Worm (Caenorhabditis elegans) whole organism, early embryonic: Measurements from ENCODE around the gene C54F6.12.

Source experiments
- B0310.2 ChIP-seq: sonication (generic microtip); optimal IDR thresholded peaks from 2 replicates; lab custom pipeline; 2016; ENCODE audit warnings: mild to moderate bottlenecking, missing genetic modification characterization, missing compliant biosample characterization
- F13C5.2 ChIP-seq: sonication (generic microtip); optimal IDR thresholded peaks from 2 replicates; lab custom pipeline; 2017; ENCODE audit warnings: mild to moderate bottlenecking, missing genetic modification characterization, inconsistent platforms, missing compliant biosample characterization
- ama-1 ChIP-seq: fragments of 150-350 bp; optimal IDR thresholded peaks from 2 replicates; lab custom pipeline; 2014
- ceh-13 ChIP-seq: fragments of 200-800 bp; sonication (Bioruptor generic); optimal IDR thresholded peaks from 2 replicates; lab custom pipeline; 2018; ENCODE audit warnings: mild to moderate bottlenecking, missing genetic modification characterization, missing compliant biosample characterization
- ceh-36 ChIP-seq: sonication (generic microtip); optimal IDR thresholded peaks from 2 replicates; lab custom pipeline; 2016; ENCODE audit warnings: missing genetic modification characterization, inconsistent platforms, missing compliant biosample characterization
- ets-7 ChIP-seq: sonication (generic microtip); optimal IDR thresholded peaks from 2 replicates; lab custom pipeline; 2016; ENCODE audit warnings: missing genotype, missing genetic modification characterization, missing compliant biosample characterization
- flt-1 ChIP-seq: fragments of 200-800 bp; sonication (Bioruptor generic); IDR thresholded peaks from 2 replicates; pipeline ENCODE4 v1.3.6; 2022; ENCODE audit warnings: missing genetic modification characterization, missing compliant biosample characterization
- hmbx-1 ChIP-seq: sonication (generic microtip); optimal IDR thresholded peaks from 2 replicates; lab custom pipeline; 2016; ENCODE audit warnings: mild to moderate bottlenecking, missing genetic modification characterization, missing compliant biosample characterization
- hmg-4 ChIP-seq: fragments of 200-800 bp; sonication (Bioruptor generic); optimal IDR thresholded peaks from 2 replicates; lab custom pipeline; 2018; ENCODE audit warnings: mild to moderate bottlenecking, missing genetic modification characterization, missing compliant biosample characterization
- scrt-1 ChIP-seq: fragments of 200-800 bp; sonication (Bioruptor generic); IDR thresholded peaks from 2 replicates; pipeline ENCODE4 v1.3.6; 2022; ENCODE audit warnings: missing genetic modification characterization, missing compliant biosample characterization
- sea-1 ChIP-seq: fragments of 200-800 bp; sonication (Bioruptor generic); conservative IDR thresholded peaks from 2 replicates; pipeline ENCODE4 v1.3.6; 2022; ENCODE audit warnings: missing genetic modification characterization, missing compliant biosample characterization
- tbx-11 ChIP-seq: fragments of 200-800 bp; sonication (Bioruptor generic); IDR thresholded peaks from 2 replicates; pipeline ENCODE4 v1.3.6; 2022; ENCODE audit warnings: missing genetic modification characterization, missing compliant biosample characterization
- tbx-37 ChIP-seq: fragments of 200-800 bp; sonication (Bioruptor generic); conservative IDR thresholded peaks from 2 replicates; pipeline ENCODE4 v1.3.6; 2022; ENCODE audit warnings: missing genetic modification reagents, missing genetic modification characterization, missing compliant biosample characterization
- tra-4 ChIP-seq: sonication (generic microtip); optimal IDR thresholded peaks from 2 replicates; lab custom pipeline; 2017; ENCODE audit warnings: missing genetic modification characterization, missing compliant biosample characterization

The C54F6.12 gene

ce11 chrV:7490340-7490739 is 47.6 kb downstream of the C54F6.12 start, which contains the start of gene srbc-9:
Gene srbc-9, minus strand, starts transcription at chrV:7490440.
- no peak for TF ChIP-seq ceh-13 (GFP tag; lab: Kevin White, UChicago)

- TF ChIP-seq sea-1 (GFP tag; lab: Robert Waterston, UW) (no peak), ama-1 (lab: Kevin White, UChicago) (no peak), ets-7 (tag; lab: Kevin White, UChicago) (no peak), flt-1 (GFP tag; lab: Robert Waterston, UW) (no peak), tbx-37 (GFP tag; lab: Robert Waterston, UW) (no peak), hmbx-1 (no peak), ceh-36 (tag; lab: Kevin White, UChicago) (no peak), tbx-11 (no peak), ceh-13 (GFP tag; lab: Kevin White, UChicago) (no peak), hmg-4 (GFP tag; lab: Kevin White, UChicago) (no peak), tra-4 (no peak), scrt-1 (GFP tag; lab: Robert Waterston, UW) (no peak), F13C5.2 (tag; lab: Kevin White, UChicago) (no peak), B0310.2 (tag; lab: Kevin White, UChicago) (no peak)
These were observed 50.4 kb downstream of the C54F6.12 start, which contains the start of gene srbc-7 for ce11 chrV:7487518-7487917. Gene srbc-7, minus strand, starts transcription at chrV:7487618.
